Fruit fly (Drosophila melanogaster): ENCODE measurements around the gene ImpE2.
A peak's percentile ranks its signal among the peaks of the same experiment; 100 is the strongest.

Gene ImpE2

DNA sequence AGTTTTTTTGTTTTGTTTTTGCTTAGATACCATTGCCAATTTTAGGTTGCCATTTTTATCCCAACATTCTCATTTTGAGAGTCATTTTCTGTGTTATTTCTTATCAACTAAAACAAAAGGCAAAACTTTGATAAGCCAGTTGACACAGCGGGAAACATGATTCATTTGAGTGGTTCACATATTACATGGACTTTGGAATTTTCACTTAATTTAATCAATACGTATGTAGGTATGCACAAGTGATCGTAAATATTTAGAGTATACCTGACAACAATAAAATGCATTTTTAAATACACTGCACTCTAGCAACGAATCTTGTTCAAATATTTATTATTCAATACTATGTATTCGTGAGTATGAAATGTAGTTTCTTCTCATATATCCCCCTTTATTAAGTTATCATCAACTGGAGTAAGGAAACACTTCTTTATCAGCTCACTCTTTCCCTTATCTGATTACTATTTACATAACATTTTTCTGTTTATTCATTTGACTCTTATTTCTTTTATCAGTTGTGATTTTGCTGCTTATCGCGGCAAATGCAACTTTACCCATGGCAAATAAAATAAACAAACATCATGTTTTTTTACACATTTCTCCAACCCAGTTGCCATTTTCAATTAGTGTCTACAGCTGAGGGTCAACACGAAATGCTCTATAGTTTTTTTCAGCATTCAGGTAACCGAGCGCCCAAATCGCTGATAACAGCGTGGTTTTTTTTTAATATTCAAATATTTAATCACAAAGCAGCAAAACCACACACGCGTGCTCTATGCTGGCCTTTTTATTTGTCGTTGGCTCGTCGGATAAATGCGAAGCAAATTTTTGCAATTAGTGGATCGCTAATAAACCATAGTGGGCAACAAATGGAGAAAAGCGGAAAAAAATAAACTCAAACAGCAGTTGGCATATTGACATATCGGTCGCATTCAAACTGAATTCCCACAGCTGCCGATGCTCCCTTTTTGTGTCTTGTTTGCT is 6.3 kb upstream of the ImpE2 start (continued):
- no peak for TF ChIP-seq CG34422 (GFP tag; IDR thresholded peaks at IDR 0.05)
- peak; percentile 44 for TF ChIP-seq CG10209 (GFP tag; optimal IDR thresholded peaks at IDR 0.05)
- peak; percentile 24 for TF ChIP-seq HHEX (GFP tag; optimal IDR thresholded peaks at IDR 0.05)
- TF ChIP-seq nau (GFP tag; optimal IDR thresholded peaks at IDR 0.05): no peak
- peak; percentile 28 for TF ChIP-seq gem (tag; optimal IDR thresholded peaks at IDR 0.05)
- TF ChIP-seq CG12659 (GFP tag; optimal IDR thresholded peaks at IDR 0.05): no peak
- no peak for TF ChIP-seq H2.0 (GFP tag; IDR thresholded peaks at IDR 0.05)
- TF ChIP-seq salm (tag; optimal IDR thresholded peaks at IDR 0.05): no peak
- TF ChIP-seq cato (GFP tag; optimal IDR thresholded peaks at IDR 0.05; ENCODE audit: borderline replicate concordance): no peak
- no peak for TF ChIP-seq prd (optimal IDR thresholded peaks at IDR 0.05)
- TF ChIP-seq prd (GFP tag; IDR thresholded peaks at IDR 0.05): no peak
- TF ChIP-seq ab (GFP tag; optimal IDR thresholded peaks at IDR 0.05): no peak
- no peak for TF ChIP-seq CG30403 (GFP tag; optimal IDR thresholded peaks at IDR 0.05)
- TF ChIP-seq fd3F (GFP tag; optimal IDR thresholded peaks at IDR 0.05): no peak
- TF ChIP-seq ham (GFP tag; IDR thresholded peaks at IDR 0.05): no peak
- no peak for TF ChIP-seq Poxn (GFP tag; IDR thresholded peaks at IDR 0.05)
- TF ChIP-seq CG3065 (GFP tag; optimal IDR thresholded peaks at IDR 0.05): no peak
- no peak for TF ChIP-seq Side (GFP tag; optimal IDR thresholded peaks at IDR 0.05)
- TF ChIP-seq CG13775 (GFP tag; optimal IDR thresholded peaks at IDR 0.05): peak; percentile 27
- TF ChIP-seq grau (tag; optimal IDR thresholded peaks at IDR 0.05): no peak
- TF ChIP-seq Rx (GFP tag; IDR thresholded peaks at IDR 0.05): no peak
- no peak for TF ChIP-seq pan (optimal IDR thresholded peaks at IDR 0.05)
- no peak for TF ChIP-seq pan (GFP tag; optimal IDR thresholded peaks at IDR 0.05 in 1 of 2, IDR thresholded peaks at IDR 0.05 in 1 of 2)
- TF ChIP-seq CG11093 (GFP tag; IDR thresholded peaks at IDR 0.05): no peak
- no peak for TF ChIP-seq Hr3 (GFP tag; optimal IDR thresholded peaks at IDR 0.05)
- peak; percentile 39 for TF ChIP-seq Hmr (GFP tag; optimal IDR thresholded peaks at IDR 0.05)
- no peak for TF ChIP-seq ind (GFP tag; optimal IDR thresholded peaks at IDR 0.05)
- TF ChIP-seq Asciz (GFP tag; optimal IDR thresholded peaks at IDR 0.05): peak; percentile 47
- no peak for TF ChIP-seq hb (GFP tag; IDR thresholded peaks at IDR 0.05; ENCODE audit: partially characterized antibody)
- TF ChIP-seq pzg (GFP tag; optimal IDR thresholded peaks at IDR 0.05): no peak
- TF ChIP-seq CG6254 (GFP tag; optimal IDR thresholded peaks at IDR 0.05): peak; percentile 13
- TF ChIP-seq esg (GFP tag; conservative IDR thresholded peaks at IDR 0.05): no peak
- TF ChIP-seq CG17385 (GFP tag; optimal IDR thresholded peaks at IDR 0.05): peak; percentile 40
- no peak for TF ChIP-seq NfI (GFP tag; optimal IDR thresholded peaks at IDR 0.05)
- no peak for TF ChIP-seq az2 (GFP tag; optimal IDR thresholded peaks at IDR 0.05)
- no peak for TF ChIP-seq CG2875 (GFP tag; optimal IDR thresholded peaks at IDR 0.05)
- no peak for TF ChIP-seq CG14965 (GFP tag; optimal IDR thresholded peaks at IDR 0.05; ENCODE audit: borderline replicate concordance)
- TF ChIP-seq mam (GFP tag; optimal IDR thresholded peaks at IDR 0.05): no peak
- peak; percentile 37 for TF ChIP-seq CG15514 (GFP tag; optimal IDR thresholded peaks at IDR 0.05)
- peak; percentile 61 for TF ChIP-seq lab (GFP tag; optimal IDR thresholded peaks at IDR 0.05)
- TF ChIP-seq crc (GFP tag; optimal IDR thresholded peaks at IDR 0.05): no peak
- TF ChIP-seq mirr (GFP tag; optimal IDR thresholded peaks at IDR 0.05): no peak
- no peak for TF ChIP-seq dan (GFP tag; IDR thresholded peaks at IDR 0.05)
- TF ChIP-seq Xrp1 (GFP tag; IDR thresholded peaks at IDR 0.05): no peak; the same call in none of the 2 replicates
- no peak for TF ChIP-seq Spps (tag; optimal IDR thresholded peaks at IDR 0.05)
- TF ChIP-seq bsh (GFP tag; optimal IDR thresholded peaks at IDR 0.05): no peak
- no peak for TF ChIP-seq CG6854 (GFP tag; optimal IDR thresholded peaks at IDR 0.05)
- TF ChIP-seq ara (GFP tag; IDR thresholded peaks at IDR 0.05): no peak
- TF ChIP-seq CG6175 (GFP tag; IDR thresholded peaks at IDR 0.05): no peak

Measured in whole organism, embryonic.